Fruit fly (Drosophila melanogaster): ENCODE data around the gene Abca3.
A peak's percentile ranks its signal among the peaks of the same experiment; 100 is the strongest.

The Abca3 gene

DNA sequence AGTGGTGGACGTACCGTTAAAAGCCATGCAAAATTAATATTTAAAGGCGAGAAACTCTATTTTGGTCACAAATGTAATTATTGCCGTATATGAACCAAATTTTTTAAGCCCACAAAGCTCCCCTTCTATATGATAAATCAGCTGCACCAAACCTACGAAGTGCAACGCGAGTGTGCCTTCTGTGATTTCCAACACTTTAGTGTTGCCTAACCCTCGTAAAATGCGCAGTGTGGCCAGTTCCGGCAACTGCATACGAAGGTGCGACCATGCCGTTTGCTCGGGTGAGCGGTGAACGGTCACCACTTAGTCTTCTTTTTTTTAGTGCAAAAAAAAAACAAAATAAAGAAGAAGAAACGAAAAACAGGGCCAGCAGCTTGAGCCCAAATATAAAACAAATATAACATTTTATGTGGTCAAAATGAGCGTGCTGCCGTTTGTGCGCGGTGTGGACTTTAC is 33.0 kb upstream of the Abca3 start, which contains the start of the genes tty and fliI:
tty (minus strand) TSS at position 201 of the 456 bp plus-strand sequence.
fliI (plus strand) TSS at position 266 of the 456 bp plus-strand sequence.
- TF ChIP-seq Pif1A (GFP tag; optimal IDR thresholded peaks at IDR 0.05), result peak; percentile 91
- peak; percentile 91 for TF ChIP-seq CG34367 (tag; optimal IDR thresholded peaks at IDR 0.05)
- peak; percentile 89 for TF ChIP-seq CG14655 (GFP tag; optimal IDR thresholded peaks at IDR 0.05)
- peak; percentile 74 for TF ChIP-seq Snoo (tag; optimal IDR thresholded peaks at IDR 0.05)
- TF ChIP-seq gl (tag; optimal IDR thresholded peaks at IDR 0.05), result peak; percentile 96
- TF ChIP-seq CG12605 (GFP tag; IDR thresholded peaks at IDR 0.05), result peak; percentile 94
- TF ChIP-seq fd96Ca (GFP tag; IDR thresholded peaks at IDR 0.05), result peak; percentile 97
- TF ChIP-seq CG9948 (tag; optimal IDR thresholded peaks at IDR 0.05), result peak; percentile 73
- peak; percentile 87 for TF ChIP-seq CG15710 (tag; optimal IDR thresholded peaks at IDR 0.05)
- TF ChIP-seq rn (GFP tag; IDR thresholded peaks at IDR 0.05), result peak; percentile 87
- no peak for TF ChIP-seq D1 (tag; optimal IDR thresholded peaks at IDR 0.05)
- TF ChIP-seq CG13204 (GFP tag; optimal IDR thresholded peaks at IDR 0.05), result peak; percentile 92
- TF ChIP-seq EcR (GFP tag; optimal IDR thresholded peaks at IDR 0.05), result peak; percentile 53
- peak; percentile 81; the same call in 1 of the 2 replicates for TF ChIP-seq CG10348 (GFP tag; IDR thresholded peaks at IDR 0.05)
- peak; percentile 80 for TF ChIP-seq CG17806 (tag; optimal IDR thresholded peaks at IDR 0.05)
- TF ChIP-seq Ets98B (GFP tag; IDR thresholded peaks at IDR 0.05), result peak; percentile 94
- TF ChIP-seq CG32121 (GFP tag; IDR thresholded peaks at IDR 0.05), result peak; percentile 94
- TF ChIP-seq CG4496 (GFP tag; IDR thresholded peaks at IDR 0.05), result peak; percentile 97
- peak; percentile 87 for TF ChIP-seq Pif1B (GFP tag; optimal IDR thresholded peaks at IDR 0.05)
- peak; percentile 83 for TF ChIP-seq CG8301 (tag; optimal IDR thresholded peaks at IDR 0.05)
- peak; percentile 85 for TF ChIP-seq CG8159 (tag; optimal IDR thresholded peaks at IDR 0.05)

DNA sequence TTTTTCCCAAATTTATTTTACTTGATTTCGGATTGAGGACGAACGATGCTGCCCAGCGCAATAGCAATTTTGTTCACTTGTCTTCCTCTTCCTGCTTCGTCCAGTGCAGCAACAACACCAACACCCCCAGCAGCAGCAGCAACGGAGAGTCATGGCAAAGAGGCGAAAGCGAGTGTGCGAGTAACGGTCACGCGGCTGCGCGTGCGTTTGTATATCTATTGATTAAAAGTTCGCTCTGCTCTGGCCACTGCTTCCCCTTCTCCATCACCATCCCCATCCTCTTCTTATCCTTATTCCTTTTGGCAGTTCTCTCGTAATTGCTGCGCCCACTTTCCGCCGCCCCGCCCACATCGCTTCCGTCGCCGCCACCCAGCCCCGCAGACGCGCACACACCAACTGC is 31.7 kb upstream of the Abca3 start:
- TF ChIP-seq CG8301 (tag; optimal IDR thresholded peaks at IDR 0.05) (no peak), Snoo (tag; optimal IDR thresholded peaks at IDR 0.05) (no peak), EcR (GFP tag; optimal IDR thresholded peaks at IDR 0.05) (no peak), CG32121 (GFP tag; IDR thresholded peaks at IDR 0.05) (no peak), fd96Ca (GFP tag; IDR thresholded peaks at IDR 0.05) (no peak)

DNA sequence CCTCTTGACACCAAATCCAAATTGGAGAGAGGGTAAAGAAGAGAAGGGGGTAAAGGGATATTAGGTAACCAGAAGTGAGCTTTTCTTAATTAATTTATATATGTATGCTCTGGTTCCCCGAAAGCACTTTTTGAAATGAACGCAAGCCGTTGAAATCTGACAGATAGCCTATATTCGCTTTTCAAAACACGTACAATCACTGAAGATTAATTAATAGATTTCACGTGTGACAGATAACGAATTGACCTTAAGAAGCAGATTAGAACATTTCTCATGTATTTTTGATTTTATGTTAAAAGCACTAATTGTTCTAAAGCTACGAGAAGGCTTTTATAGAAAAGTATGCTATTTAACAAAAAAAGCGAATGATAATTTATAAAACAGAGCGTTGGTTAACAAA is 30.6 kb upstream of the Abca3 start:
- no peak for TF ChIP-seq CG10348 (GFP tag; IDR thresholded peaks at IDR 0.05)
- TF ChIP-seq CG17806 (tag; optimal IDR thresholded peaks at IDR 0.05), result no peak
- TF ChIP-seq CG14655 (GFP tag; optimal IDR thresholded peaks at IDR 0.05), result no peak
- TF ChIP-seq EcR (GFP tag; optimal IDR thresholded peaks at IDR 0.05), result no peak
- TF ChIP-seq rn (GFP tag; IDR thresholded peaks at IDR 0.05), result no peak
- no peak for TF ChIP-seq CG34367 (tag; optimal IDR thresholded peaks at IDR 0.05)
- TF ChIP-seq CG4496 (GFP tag; IDR thresholded peaks at IDR 0.05), result no peak
- no peak for TF ChIP-seq CG8159 (tag; optimal IDR thresholded peaks at IDR 0.05)
- no peak for TF ChIP-seq CG9948 (tag; optimal IDR thresholded peaks at IDR 0.05)
- TF ChIP-seq CG32121 (GFP tag; IDR thresholded peaks at IDR 0.05), result no peak
- TF ChIP-seq D1 (tag; optimal IDR thresholded peaks at IDR 0.05), result no peak

DNA sequence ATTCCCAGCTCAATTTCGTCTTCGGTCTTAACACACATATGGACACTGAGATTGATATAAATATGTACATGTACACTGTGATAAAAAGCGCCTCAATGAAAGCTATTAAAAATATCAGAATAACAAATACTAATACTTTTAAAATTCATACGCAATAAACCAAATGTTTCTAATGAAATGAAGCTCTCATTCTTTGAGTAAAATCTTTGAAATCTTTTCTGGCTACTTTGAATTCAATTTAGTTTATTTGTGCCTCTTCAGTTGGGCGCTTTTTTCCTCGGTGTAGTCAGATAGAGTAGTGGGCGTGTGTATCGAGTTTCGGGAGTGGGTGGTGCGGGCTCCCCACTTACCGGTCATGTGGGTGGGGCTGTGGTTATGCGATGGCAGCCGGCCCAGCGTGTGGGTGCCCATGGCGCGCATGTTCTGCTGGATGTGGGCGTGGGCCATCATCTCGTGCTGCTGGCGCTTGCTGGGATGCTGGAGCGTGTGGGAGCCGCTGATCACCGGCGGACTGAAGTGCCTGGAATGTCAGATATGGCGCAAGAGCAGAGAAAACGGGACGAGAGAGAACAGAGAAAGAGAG is 28.1 kb upstream of the Abca3 start:
- no peak for TF ChIP-seq Pif1B (GFP tag; optimal IDR thresholded peaks at IDR 0.05)
- no peak for TF ChIP-seq CG4496 (GFP tag; IDR thresholded peaks at IDR 0.05)
- no peak for TF ChIP-seq CG15710 (tag; optimal IDR thresholded peaks at IDR 0.05)
- no peak for TF ChIP-seq Snoo (tag; optimal IDR thresholded peaks at IDR 0.05)
- no peak for TF ChIP-seq CG8159 (tag; optimal IDR thresholded peaks at IDR 0.05)
- TF ChIP-seq CG34367 (tag; optimal IDR thresholded peaks at IDR 0.05), result no peak
- TF ChIP-seq EcR (GFP tag; optimal IDR thresholded peaks at IDR 0.05), result no peak
- no peak for TF ChIP-seq gl (tag; optimal IDR thresholded peaks at IDR 0.05)
- no peak for TF ChIP-seq rn (GFP tag; IDR thresholded peaks at IDR 0.05)
- TF ChIP-seq D1 (tag; optimal IDR thresholded peaks at IDR 0.05), result no peak
- no peak for TF ChIP-seq CG14655 (GFP tag; optimal IDR thresholded peaks at IDR 0.05)
- no peak for TF ChIP-seq fd96Ca (GFP tag; IDR thresholded peaks at IDR 0.05)
- no peak for TF ChIP-seq CG8301 (tag; optimal IDR thresholded peaks at IDR 0.05)
- TF ChIP-seq CG9948 (tag; optimal IDR thresholded peaks at IDR 0.05), result no peak
- no peak for TF ChIP-seq CG13204 (GFP tag; optimal IDR thresholded peaks at IDR 0.05)
- TF ChIP-seq CG17806 (tag; optimal IDR thresholded peaks at IDR 0.05), result no peak
- TF ChIP-seq Ets98B (GFP tag; IDR thresholded peaks at IDR 0.05), result no peak
- no peak for TF ChIP-seq CG10348 (GFP tag; IDR thresholded peaks at IDR 0.05)
- TF ChIP-seq CG12605 (GFP tag; IDR thresholded peaks at IDR 0.05), result no peak
- TF ChIP-seq CG32121 (GFP tag; IDR thresholded peaks at IDR 0.05), result no peak

DNA sequence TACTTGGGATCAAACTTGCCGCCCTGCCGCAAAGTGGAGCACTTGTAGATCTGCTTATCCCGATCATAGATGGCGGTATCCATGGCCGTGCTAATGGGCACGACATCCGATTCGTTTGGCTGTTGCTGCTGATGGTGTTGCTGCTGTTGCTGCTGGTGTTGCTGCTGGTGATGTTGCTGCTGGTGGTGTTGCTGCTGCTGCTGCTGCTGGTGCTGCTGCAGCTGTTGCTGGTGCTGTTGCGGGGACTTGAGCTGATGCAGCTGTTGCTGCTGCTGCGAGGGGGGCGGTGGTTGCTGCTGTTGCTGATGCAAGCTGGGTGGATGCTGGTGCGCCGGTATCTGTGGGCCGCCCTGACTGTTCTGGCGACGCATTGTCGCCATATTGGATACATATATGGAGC is 26.7 kb upstream of the Abca3 start:
- TF ChIP-seq CG14655 (GFP tag; optimal IDR thresholded peaks at IDR 0.05) (no peak), CG8159 (tag; optimal IDR thresholded peaks at IDR 0.05) (no peak), CG8301 (tag; optimal IDR thresholded peaks at IDR 0.05) (no peak), CG10348 (GFP tag; IDR thresholded peaks at IDR 0.05) (no peak), Pif1A (GFP tag; optimal IDR thresholded peaks at IDR 0.05) (no peak), Pif1B (GFP tag; optimal IDR thresholded peaks at IDR 0.05) (no peak), fd96Ca (GFP tag; IDR thresholded peaks at IDR 0.05) (no peak), gl (tag; optimal IDR thresholded peaks at IDR 0.05) (no peak), EcR (GFP tag; optimal IDR thresholded peaks at IDR 0.05) (no peak), CG15710 (tag; optimal IDR thresholded peaks at IDR 0.05) (no peak), CG32121 (GFP tag; IDR thresholded peaks at IDR 0.05) (no peak), D1 (tag; optimal IDR thresholded peaks at IDR 0.05) (no peak)
